Worm (Caenorhabditis elegans): ENCODE measurements around the gene F47B8.4.
"Not testable (repeated sequence)": the region's sequence is repeated elsewhere in the genome, so short reads cannot be mapped to it uniquely, and the experiment has no call there.

The F47B8.4 gene

ce11 chrV:14309632-14310031, 14.8 kb downstream of the F47B8.4 start, which contains the start of gene F14D7.14:
Gene F14D7.14, plus strand, starts transcription at chrV:14309932.
- not testable (repeated sequence) for TF ChIP-seq mab-5 (tag; optimal IDR thresholded peaks at IDR 0.05); ham-2 (GFP tag; optimal IDR thresholded peaks at IDR 0.05); pha-4 (tag; optimal IDR thresholded peaks at IDR 0.05)

- not testable (repeated sequence) for TF ChIP-seq lin-13 (tag; optimal IDR thresholded peaks at IDR 0.05); nhr-12 (tag; optimal IDR thresholded peaks at IDR 0.05); elt-1 (tag; optimal IDR thresholded peaks at IDR 0.05; ENCODE audit: borderline replicate concordance, insufficient read depth)
These were observed 16.3 kb downstream of the F47B8.4 start, which contains the start of gene spig-5 for ce11 chrV:14308164-14308563. Gene spig-5, plus strand, starts transcription at chrV:14308464.

- TF ChIP-seq ztf-11 (tag; optimal IDR thresholded peaks at IDR 0.05); M03D4.4 (tag; optimal IDR thresholded peaks at IDR 0.05); lin-32 (GFP tag; optimal IDR thresholded peaks at IDR 0.05): not testable (repeated sequence)
These were observed 17.7 kb downstream of the F47B8.4 start, which contains the start of gene spig-4 for ce11 chrV:14306771-14307170. Gene spig-4, minus strand, starts transcription at chrV:14306871.

- no peak for TF ChIP-seq sptf-1 (tag; optimal IDR thresholded peaks at IDR 0.05)
- no peak for TF ChIP-seq ztf-11 (tag; optimal IDR thresholded peaks at IDR 0.05)
- no peak for TF ChIP-seq mep-1 (tag; optimal IDR thresholded peaks at IDR 0.05)
- TF ChIP-seq ces-1 (GFP tag; optimal IDR thresholded peaks at IDR 0.05): no peak
- TF ChIP-seq elt-1 (tag; optimal IDR thresholded peaks at IDR 0.05; ENCODE audit: borderline replicate concordance, insufficient read depth): no peak
- no peak for TF ChIP-seq mab-5 (tag; optimal IDR thresholded peaks at IDR 0.05)
- no peak for TF ChIP-seq cnd-1 (tag; optimal IDR thresholded peaks at IDR 0.05)
- TF ChIP-seq snpc-4 (tag; optimal IDR thresholded peaks at IDR 0.05): no peak
- no peak for TF ChIP-seq nhr-12 (tag; optimal IDR thresholded peaks at IDR 0.05)
- no peak for TF ChIP-seq bed-3 (GFP tag; optimal IDR thresholded peaks at IDR 0.05)
- no peak for TF ChIP-seq nhr-237 (tag; optimal IDR thresholded peaks at IDR 0.05)
- no peak for TF ChIP-seq unc-62 (GFP tag; optimal IDR thresholded peaks at IDR 0.05)
- no peak for TF ChIP-seq tbx-8 (GFP tag; optimal IDR thresholded peaks at IDR 0.05)
- no peak for TF ChIP-seq ham-2 (GFP tag; optimal IDR thresholded peaks at IDR 0.05)
These were observed 23.4 kb downstream of the F47B8.4 start, which contains the start of gene F14D7.6 for ce11 chrV:14301076-14301475. Gene F14D7.6, plus strand, starts transcription at chrV:14301413.

ce11 chrV:14299569-14300064, 24.9 kb downstream of the F47B8.4 start, which contains the start of the genes spig-3 and F14D7.12:
Gene spig-3, minus strand, starts transcription at chrV:14299669.
Gene F14D7.12, plus strand, starts transcription at chrV:14300014.
- TF ChIP-seq lin-32 (GFP tag; optimal IDR thresholded peaks at IDR 0.05) (no peak), lin-13 (tag; optimal IDR thresholded peaks at IDR 0.05) (no peak), bed-3 (GFP tag; optimal IDR thresholded peaks at IDR 0.05) (no peak)

ce11 chrV:14296499-14296898, 28.0 kb downstream of the F47B8.4 start, which contains the start of gene F14D7.3:
Gene F14D7.3, plus strand, starts transcription at chrV:14296799.
- TF ChIP-seq cnd-1 (tag; optimal IDR thresholded peaks at IDR 0.05): no peak
- TF ChIP-seq ces-1 (GFP tag; optimal IDR thresholded peaks at IDR 0.05): no peak
- no peak for TF ChIP-seq zip-8 (tag; optimal IDR thresholded peaks at IDR 0.05)
- TF ChIP-seq elt-3 (tag; optimal IDR thresholded peaks at IDR 0.05): no peak
- no peak for TF ChIP-seq nhr-12 (tag; optimal IDR thresholded peaks at IDR 0.05)
- TF ChIP-seq unc-120 (tag; optimal IDR thresholded peaks at IDR 0.05; ENCODE audit: poor library complexity, severe bottlenecking): no peak
- TF ChIP-seq drap-1 (GFP tag; optimal IDR thresholded peaks at IDR 0.05): no peak

ce11 chrV:14294396-14294795, 30.1 kb downstream of the F47B8.4 start, which contains the start of gene F14D7.9:
Gene F14D7.9, plus strand, starts transcription at chrV:14294696.
- no peak for TF ChIP-seq unc-39 (tag; optimal IDR thresholded peaks at IDR 0.05)
- no peak for TF ChIP-seq mab-5 (tag; optimal IDR thresholded peaks at IDR 0.05)
- no peak for TF ChIP-seq nhr-12 (tag; optimal IDR thresholded peaks at IDR 0.05)
- no peak for TF ChIP-seq tbx-8 (GFP tag; optimal IDR thresholded peaks at IDR 0.05)
- no peak for TF ChIP-seq unc-120 (tag; optimal IDR thresholded peaks at IDR 0.05; ENCODE audit: poor library complexity, severe bottlenecking)
- TF ChIP-seq snpc-4 (tag; optimal IDR thresholded peaks at IDR 0.05): no peak
- TF ChIP-seq flh-1 (GFP tag; optimal IDR thresholded peaks at IDR 0.05): no peak
- TF ChIP-seq mep-1 (tag; optimal IDR thresholded peaks at IDR 0.05): no peak
- TF ChIP-seq cnd-1 (tag; optimal IDR thresholded peaks at IDR 0.05): no peak
- TF ChIP-seq ham-2 (GFP tag; optimal IDR thresholded peaks at IDR 0.05): no peak
- TF ChIP-seq elt-1 (tag; optimal IDR thresholded peaks at IDR 0.05; ENCODE audit: borderline replicate concordance, insufficient read depth): no peak
- TF ChIP-seq nhr-28 (tag; optimal IDR thresholded peaks at IDR 0.05): no peak
- no peak for TF ChIP-seq pha-4 (tag; optimal IDR thresholded peaks at IDR 0.05)
- TF ChIP-seq drap-1 (GFP tag; optimal IDR thresholded peaks at IDR 0.05): no peak
- TF ChIP-seq sem-2 (GFP tag; optimal IDR thresholded peaks at IDR 0.05): no peak
- no peak for TF ChIP-seq ces-1 (GFP tag; optimal IDR thresholded peaks at IDR 0.05)
- TF ChIP-seq elt-3 (tag; optimal IDR thresholded peaks at IDR 0.05): no peak
- TF ChIP-seq ceh-83 (GFP tag; optimal IDR thresholded peaks at IDR 0.05): no peak
- TF ChIP-seq bed-3 (GFP tag; optimal IDR thresholded peaks at IDR 0.05): no peak

All from whole organism, mixed stage, embryonic.